Fruit fly (Drosophila melanogaster) whole organism, wandering third instar larva: ENCODE measurements around the gene CG43658.

Source experiments
- CG9705 ChIP-seq: fragments of 200-800 bp; sonication (Bioruptor generic); optimal IDR thresholded peaks from 2 replicates; lab custom pipeline; 2018; ENCODE audit warnings: missing biosample characterization, mild to moderate bottlenecking, missing genetic modification characterization
- Dfd ChIP-seq: fragments of >200 bp; optimal IDR thresholded peaks from 2 replicates; lab custom pipeline; 2017; ENCODE audit warnings: missing biosample characterization, missing genetic modification characterization
- Dif ChIP-seq: fragments of 200-275, 200-300 bp; sonication (Bioruptor generic); optimal IDR thresholded peaks from 2 replicates; lab custom pipeline; 2018; ENCODE audit warnings: missing biosample characterization, missing genetic modification characterization; ENCODE audit not compliant: partially characterized antibody
- Hnf4 ChIP-seq: fragments of 200-800 bp; sonication (Bioruptor generic); optimal IDR thresholded peaks from 2 replicates; lab custom pipeline; 2016; ENCODE audit warnings: missing biosample characterization, mild to moderate bottlenecking, missing genetic modification characterization
- Hr78 ChIP-seq: fragments of >200 bp; optimal IDR thresholded peaks from 2 replicates; lab custom pipeline; 2017; ENCODE audit warnings: missing biosample characterization, missing genetic modification characterization
- Sp1 ChIP-seq: fragments of 200-800 bp; sonication (Bioruptor generic); optimal IDR thresholded peaks from 3 replicates; lab custom pipeline; 2019; ENCODE audit warnings: missing biosample characterization, mild to moderate bottlenecking, missing genetic modification characterization, moderate library complexity
- brk ChIP-seq: fragments of 200-800 bp; sonication (Bioruptor generic); optimal IDR thresholded peaks from 2 replicates; lab custom pipeline; 2016; ENCODE audit warnings: missing biosample characterization, mild to moderate bottlenecking, missing genetic modification characterization
- dmrt93B ChIP-seq: fragments of 200-800 bp; sonication (Bioruptor generic); optimal IDR thresholded peaks from 2 replicates; lab custom pipeline; 2018; ENCODE audit warnings: missing biosample characterization, mild to moderate bottlenecking, missing genetic modification characterization
- dsf ChIP-seq: sonication (Bioruptor generic); optimal IDR thresholded peaks from 2 replicates; lab custom pipeline; 2016; ENCODE audit warnings: missing biosample characterization, missing genetic modification characterization, borderline replicate concordance
- fru ChIP-seq: fragments of 200-800 bp; sonication (Bioruptor generic); optimal IDR thresholded peaks from 3 replicates; lab custom pipeline; 2016; ENCODE audit warnings: missing biosample characterization, mild to moderate bottlenecking, missing genetic modification characterization
- h ChIP-seq: fragments of 200-800 bp; sonication (Bioruptor generic); optimal IDR thresholded peaks from 3 replicates; lab custom pipeline; 2016; ENCODE audit warnings: missing biosample characterization, mild to moderate bottlenecking, missing genetic modification characterization
- psq ChIP-seq: fragments of 200-800 bp; sonication (Bioruptor generic); optimal IDR thresholded peaks from 3 replicates; lab custom pipeline; 2017; ENCODE audit warnings: missing biosample characterization, mild to moderate bottlenecking, missing genetic modification characterization, moderate library complexity
- rgr ChIP-seq: fragments of 200-800 bp; sonication (Bioruptor generic); optimal IDR thresholded peaks from 3 replicates; lab custom pipeline; 2016; ENCODE audit warnings: missing biosample characterization, mild to moderate bottlenecking, missing genetic modification characterization
- usp ChIP-seq: fragments of >200 bp; optimal IDR thresholded peaks from 2 replicates; lab custom pipeline; 2017; ENCODE audit warnings: missing biosample characterization, missing genetic modification characterization

DNA sequence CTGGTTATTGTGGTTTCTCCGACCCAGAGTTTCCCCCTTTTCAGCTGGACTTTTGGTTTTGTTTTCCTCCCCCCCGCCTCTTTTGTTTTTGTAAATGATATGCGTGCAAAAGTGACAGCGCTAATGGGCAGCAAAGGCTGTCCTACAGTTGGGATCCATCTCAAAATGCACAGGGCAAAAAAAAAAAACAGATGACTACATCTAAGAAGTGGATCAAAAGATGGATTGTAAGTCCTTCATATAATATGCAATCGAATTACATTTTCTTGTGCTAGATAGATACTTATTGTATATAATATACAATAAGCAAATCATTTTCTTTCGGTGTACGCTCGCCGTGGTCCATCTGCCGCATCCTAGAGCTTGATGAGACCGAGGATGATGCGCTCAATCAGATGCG is 18.3 kb downstream of the CG43658 start:
- TF ChIP-seq dmrt93B, result no peak
- no peak for TF ChIP-seq Dfd (GFP tag; lab: Kevin White, UChicago)
- TF ChIP-seq usp (GFP tag; lab: Kevin White, UChicago), result no peak
- TF ChIP-seq dsf (GFP tag; lab: Kevin White, UChicago), result no peak
- no peak for TF ChIP-seq Hr78 (GFP tag; lab: Kevin White, UChicago)
- TF ChIP-seq brk, result no peak
- TF ChIP-seq Dif (GFP tag; lab: Kevin White, UChicago), result no peak
- no peak for TF ChIP-seq fru (GFP tag; lab: Kevin White, UChicago)
- no peak for TF ChIP-seq CG9705 (GFP tag; lab: Kevin White, UChicago)
- no peak for TF ChIP-seq h (GFP tag; lab: Kevin White, UChicago)
- TF ChIP-seq psq (GFP tag; lab: Kevin White, UChicago), result no peak
- no peak for TF ChIP-seq Hnf4 (GFP tag; lab: Kevin White, UChicago)
- no peak for TF ChIP-seq Sp1 (GFP tag; lab: Kevin White, UChicago)
- TF ChIP-seq rgr, result no peak
